Worm (Caenorhabditis elegans) whole organism, young adult: ENCODE results near the gene F11A5.13.

Source experiments
- F49E8.2 ChIP-seq: sonication (generic microtip); optimal IDR thresholded peaks from 3 replicates; lab custom pipeline; 2017; ENCODE audit warnings: missing genetic modification characterization, mild to moderate bottlenecking, missing compliant biosample characterization, antibody characterized with exemption, moderate library complexity; ENCODE audit not compliant: insufficient read depth
- K12H6.12 ChIP-seq: fragments of 200-800 bp; sonication (Bioruptor generic); optimal IDR thresholded peaks from 2 replicates; lab custom pipeline; 2018; ENCODE audit warnings: mild to moderate bottlenecking, missing genetic modification characterization, missing compliant biosample characterization
- Y67H2A.10 ChIP-seq: fragments of 200-800 bp; sonication (Bioruptor generic); conservative IDR thresholded peaks from 2 replicates; pipeline ENCODE4 v1.3.6; 2022; ENCODE audit warnings: missing genetic modification reagents, missing genetic modification characterization, missing compliant biosample characterization
- atf-7 ChIP-seq: sonication (generic microtip); optimal IDR thresholded peaks from 2 replicates; lab custom pipeline; 2017; ENCODE audit warnings: mild to moderate bottlenecking, missing genetic modification characterization, missing compliant biosample characterization
- cebp-2 ChIP-seq: fragments of 200-800 bp; sonication (Bioruptor generic); IDR thresholded peaks from 2 replicates; pipeline ENCODE4 v1.3.6; 2022; ENCODE audit warnings: missing genetic modification characterization, missing compliant biosample characterization
- ceh-91 ChIP-seq: fragments of 200-800 bp; sonication (Bioruptor generic); IDR thresholded peaks from 2 replicates; pipeline ENCODE4 v1.3.6; 2022; ENCODE audit warnings: missing genetic modification reagents, missing genetic modification characterization, missing compliant biosample characterization
- egrh-3 ChIP-seq: fragments of 200-800 bp; sonication (Bioruptor generic); IDR thresholded peaks from 2 replicates; pipeline ENCODE4 v1.3.6; 2022; ENCODE audit warnings: missing genetic modification reagents, missing genetic modification characterization, missing compliant biosample characterization
- gei-17 ChIP-seq: fragments of 200-800 bp; sonication (Bioruptor generic); optimal IDR thresholded peaks from 2 replicates; lab custom pipeline; 2018; ENCODE audit warnings: mild to moderate bottlenecking, missing genetic modification characterization, missing compliant biosample characterization
- lin-35 ChIP-seq, 3 experiments: fragments of 150-350 bp in 2 of 3; sonication (generic microtip) in 1 of 3; optimal IDR thresholded peaks; 2 replicates each; lab custom pipeline; 2014 to 2018; ENCODE audit warnings: missing biosample characterization in 3 of 3, missing genetic modification characterization in 3 of 3, missing genetic modification reagents in 3 of 3
- repo-1 ChIP-seq: sonication (generic microtip); optimal IDR thresholded peaks from 2 replicates; lab custom pipeline; 2017; ENCODE audit warnings: mild to moderate bottlenecking, missing genetic modification characterization, missing compliant biosample characterization

- TF ChIP-seq atf-7 (tag; lab: Kevin White, UChicago), result no peak
- TF ChIP-seq F49E8.2 (tag; lab: Kevin White, UChicago), result no peak
- no peak for TF ChIP-seq Y67H2A.10 (GFP tag; lab: Robert Waterston, UW)
- no peak for TF ChIP-seq cebp-2
- TF ChIP-seq ceh-91, result no peak
- no peak for TF ChIP-seq K12H6.12 (tag; lab: Kevin White, UChicago)
- TF ChIP-seq repo-1 (tag; lab: Kevin White, UChicago), result no peak
- no peak for TF ChIP-seq gei-17 (GFP tag; lab: Kevin White, UChicago)
- TF ChIP-seq egrh-3, result no peak
- TF ChIP-seq lin-35 (GFP tag; optimal IDR thresholded peaks at IDR 0.05; lab: Kevin White, UChicago), result no peak
Observed at ce11 chrV:16210257-16211002, 16.1 kb downstream of the F11A5.13 start, which contains the start of gene F11A5.16.
